Worm (Caenorhabditis elegans): ENCODE results near the gene kcc-1.

DNA sequence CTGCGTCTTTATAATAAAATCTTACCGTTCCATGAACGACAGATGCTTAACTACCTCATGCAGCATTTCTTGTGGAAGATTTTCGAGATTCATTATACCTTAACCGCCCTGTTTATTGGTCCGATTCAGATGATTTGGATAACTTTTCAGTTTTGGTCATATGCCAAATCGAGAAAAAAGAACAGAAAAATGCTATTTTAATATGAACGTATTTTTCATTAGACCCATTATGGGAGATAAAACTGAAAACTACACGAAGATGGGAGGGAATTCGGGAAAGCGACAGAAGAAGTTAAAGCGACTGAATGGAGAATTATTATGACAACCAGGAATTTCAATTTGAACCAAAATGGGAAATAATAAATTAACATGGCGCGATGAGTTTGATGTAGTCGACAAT, 21.0 kb downstream of the kcc-1 start, which contains the start of gene R13A1.10:
- TF ChIP-seq lin-13 (GFP tag; optimal IDR thresholded peaks at IDR 0.05) (no peak), nhr-77 (tag; optimal IDR thresholded peaks at IDR 0.05) (no peak), fos-1 (tag; optimal IDR thresholded peaks at IDR 0.05) (no peak), unc-39 (tag; optimal IDR thresholded peaks at IDR 0.05) (no peak), unc-55 (GFP tag; optimal IDR thresholded peaks at IDR 0.05) (no peak), nhr-237 (tag; optimal IDR thresholded peaks at IDR 0.05) (no peak), blmp-1 (tag; optimal IDR thresholded peaks at IDR 0.05; ENCODE audit: insufficient read depth) (no peak), mdl-1 (tag; optimal IDR thresholded peaks at IDR 0.05) (no peak), crh-2 (tag; optimal IDR thresholded peaks at IDR 0.05) (no peak), ceh-82 (tag; optimal IDR thresholded peaks at IDR 0.05) (no peak), nhr-12 (tag; optimal IDR thresholded peaks at IDR 0.05) (no peak), ztf-11 (tag; optimal IDR thresholded peaks at IDR 0.05) (no peak)
